Worm (Caenorhabditis elegans) whole organism, L4 larva: ENCODE measurements around the gene F59B10.3.

Source experiments
- D1046.2 ChIP-seq: fragments of 200-800 bp; sonication (Bioruptor generic); IDR thresholded peaks from 2 replicates; pipeline ENCODE4 v1.3.6; 2022; ENCODE audit warnings: missing genetic modification characterization, missing compliant biosample characterization
- F10B5.3 ChIP-seq: sonication (generic microtip); optimal IDR thresholded peaks from 2 replicates; lab custom pipeline; 2016; ENCODE audit warnings: mild to moderate bottlenecking, missing genetic modification characterization, missing compliant biosample characterization
- T20F7.1 ChIP-seq: fragments of 200-800 bp; sonication (Bioruptor generic); optimal IDR thresholded peaks from 2 replicates; lab custom pipeline; 2018; ENCODE audit warnings: mild to moderate bottlenecking, missing genetic modification characterization, missing compliant biosample characterization
- T26A8.4 ChIP-seq: fragments of 200-800 bp; sonication (Bioruptor generic); IDR thresholded peaks from 2 replicates; pipeline ENCODE4 v1.3.6; 2022; ENCODE audit warnings: missing genetic modification characterization, missing compliant biosample characterization
- Y105C5A.15 ChIP-seq: fragments of 200-800 bp; sonication (Bioruptor generic); IDR thresholded peaks from 2 replicates; pipeline ENCODE4 v1.3.6; 2022; ENCODE audit warnings: missing genetic modification characterization, missing compliant biosample characterization
- Y48G9A.11 ChIP-seq: fragments of 200-800 bp; sonication (Bioruptor generic); IDR thresholded peaks from 2 replicates; pipeline ENCODE4 v1.3.6; 2022; ENCODE audit warnings: missing genetic modification reagents, missing genetic modification characterization, missing compliant biosample characterization
- Y5F2A.4 ChIP-seq: fragments of 200-800 bp; sonication (Bioruptor generic); optimal IDR thresholded peaks from 2 replicates; lab custom pipeline; 2018; ENCODE audit warnings: mild to moderate bottlenecking, missing genetic modification characterization, missing compliant biosample characterization
- Y75B8A.6 ChIP-seq: fragments of 200-800 bp; sonication (Bioruptor generic); IDR thresholded peaks from 2 replicates; pipeline ENCODE4 v1.3.6; 2022; ENCODE audit warnings: missing genetic modification reagents, missing genetic modification characterization, missing compliant biosample characterization
- aha-1 ChIP-seq: fragments of 150-350 bp; peaks from one replicate; lab custom pipeline; 2014; ENCODE audit warnings: missing biosample characterization, missing genetic modification characterization
- ama-1 ChIP-seq: fragments of 150-350 bp; optimal IDR thresholded peaks from 2 replicates; lab custom pipeline; 2014; ENCODE audit warnings: inconsistent platforms, mixed read lengths
- ctbp-1 ChIP-seq: fragments of 200-800 bp; sonication (Bioruptor generic); IDR thresholded peaks from 2 replicates; pipeline ENCODE4 v1.3.6; 2022; ENCODE audit warnings: missing genetic modification reagents, missing genetic modification characterization, missing compliant biosample characterization
- daf-16 ChIP-seq, 3 experiments: sonication (generic microtip); optimal IDR thresholded peaks; 2 replicates each; lab custom pipeline; 2016 to 2017; ENCODE audit warnings: missing genetic modification characterization in 3 of 3, missing genetic modification reagents in 3 of 3, mild to moderate bottlenecking in 2 of 3, missing compliant biosample characterization in 2 of 3, missing biosample characterization in 1 of 3, moderate library complexity in 1 of 3
- dmd-6 ChIP-seq: fragments of 200-800 bp; sonication (Bioruptor generic); IDR thresholded peaks from 2 replicates; pipeline ENCODE4 v1.3.6; 2022; ENCODE audit warnings: missing genetic modification reagents, missing genetic modification characterization, missing compliant biosample characterization
- duxl-1 ChIP-seq: sonication (generic microtip); optimal IDR thresholded peaks from 2 replicates; lab custom pipeline; 2016; ENCODE audit warnings: mild to moderate bottlenecking, missing genetic modification characterization, moderate library complexity, missing compliant biosample characterization; ENCODE audit not compliant: poor library complexity
- egl-43 ChIP-seq: fragments of 200-800 bp; sonication (Bioruptor generic); IDR thresholded peaks from 2 replicates; pipeline ENCODE4 v1.3.6; 2022; ENCODE audit warnings: missing genetic modification reagents, missing genetic modification characterization, missing compliant biosample characterization
- hlh-11 ChIP-seq: fragments of 200-800 bp; sonication (Bioruptor generic); optimal IDR thresholded peaks from 2 replicates; lab custom pipeline; 2018; ENCODE audit warnings: mild to moderate bottlenecking, missing genetic modification characterization, missing compliant biosample characterization
- hlh-30 ChIP-seq: sonication (generic microtip); optimal IDR thresholded peaks from 2 replicates; lab custom pipeline; 2017; ENCODE audit warnings: antibody characterized with exemption, mild to moderate bottlenecking, missing genetic modification characterization, missing compliant biosample characterization; ENCODE audit not compliant: insufficient read depth
- lim-7 ChIP-seq: fragments of 200-800 bp; sonication (Bioruptor generic); IDR thresholded peaks from 2 replicates; pipeline ENCODE4 v1.3.6; 2022; ENCODE audit warnings: missing genetic modification characterization, missing compliant biosample characterization
- lin-38 ChIP-seq: fragments of 200-800 bp; sonication (Bioruptor generic); IDR thresholded peaks from 2 replicates; pipeline ENCODE4 v1.3.6; 2022; ENCODE audit warnings: missing genetic modification reagents, missing genetic modification characterization, missing compliant biosample characterization
- lin-39 ChIP-seq: fragments of 150-350 bp; optimal IDR thresholded peaks from 2 replicates; lab custom pipeline; 2014; ENCODE audit warnings: missing biosample characterization, missing genetic modification reagents, missing genetic modification characterization
- lsy-2 ChIP-seq, 2 experiments: fragments of 150-350 bp in 1 of 2; sonication (generic microtip) in 1 of 2; optimal IDR thresholded peaks; 2 replicates each; lab custom pipeline; 2014 to 2017; ENCODE audit warnings: missing biosample characterization in 2 of 2, missing genetic modification characterization in 2 of 2
- madf-5 ChIP-seq, 2 experiments: fragments of 200-800 bp; sonication (Bioruptor generic); IDR thresholded peaks; 2 replicates each; pipeline ENCODE4 v1.3.6; 2022; ENCODE audit warnings: missing compliant biosample characterization in 2 of 2, missing genetic modification characterization in 2 of 2
- madf-9 ChIP-seq: fragments of 200-800 bp; sonication (Bioruptor generic); conservative IDR thresholded peaks from 2 replicates; pipeline ENCODE4 v1.3.6; 2022; ENCODE audit warnings: missing genetic modification reagents, missing genetic modification characterization, missing compliant biosample characterization
- mdt-29 ChIP-seq: fragments of 200-800 bp; sonication (Bioruptor generic); IDR thresholded peaks from 2 replicates; pipeline ENCODE4 v1.3.6; 2022; ENCODE audit warnings: missing genetic modification reagents, missing genetic modification characterization, missing compliant biosample characterization
- mxl-3 ChIP-seq: fragments of 200-800 bp; sonication (Bioruptor generic); optimal IDR thresholded peaks from 2 replicates; lab custom pipeline; 2018; ENCODE audit warnings: mild to moderate bottlenecking, missing genetic modification characterization, missing compliant biosample characterization
- nhr-102 ChIP-seq: sonication (generic microtip); optimal IDR thresholded peaks from 2 replicates; lab custom pipeline; 2016; ENCODE audit warnings: mild to moderate bottlenecking, missing genetic modification characterization, moderate library complexity, missing compliant biosample characterization
- nhr-11 ChIP-seq: fragments of 150-350 bp; optimal IDR thresholded peaks from 2 replicates; lab custom pipeline; 2014; ENCODE audit warnings: missing biosample characterization, missing genetic modification characterization
- nhr-25 ChIP-seq: sonication (generic microtip); optimal IDR thresholded peaks from 2 replicates; lab custom pipeline; 2017; ENCODE audit warnings: missing genetic modification characterization, mild to moderate bottlenecking, missing compliant biosample characterization, antibody characterized with exemption, moderate library complexity, borderline replicate concordance; ENCODE audit not compliant: insufficient read depth
- nhr-41 ChIP-seq: fragments of 200-800 bp; sonication (Bioruptor generic); IDR thresholded peaks from 2 replicates; pipeline ENCODE4 v1.3.6; 2022; ENCODE audit warnings: missing genetic modification reagents, missing genetic modification characterization, missing compliant biosample characterization
- nhr-42 ChIP-seq: fragments of 200-800 bp; sonication (Bioruptor generic); IDR thresholded peaks from 2 replicates; pipeline ENCODE4 v1.3.6; 2022; ENCODE audit warnings: missing genetic modification characterization, missing compliant biosample characterization
- nhr-6 ChIP-seq: fragments of 150-350 bp; optimal IDR thresholded peaks from 2 replicates; lab custom pipeline; 2014; ENCODE audit warnings: missing biosample characterization, missing genetic modification characterization
- nhr-76 ChIP-seq: fragments of 150-350 bp; optimal IDR thresholded peaks from 2 replicates; lab custom pipeline; 2014; ENCODE audit warnings: missing biosample characterization, missing genetic modification characterization
- php-3 ChIP-seq: fragments of 200-800 bp; sonication (Bioruptor generic); IDR thresholded peaks from 2 replicates; pipeline ENCODE4 v1.3.6; 2022; ENCODE audit warnings: missing genetic modification reagents, missing genetic modification characterization, missing compliant biosample characterization
- pqm-1 ChIP-seq: sonication (generic microtip); optimal IDR thresholded peaks from 2 replicates; lab custom pipeline; 2017; ENCODE audit warnings: missing biosample characterization, missing genetic modification characterization
- sdz-12 ChIP-seq: fragments of 200-800 bp; sonication (Bioruptor generic); optimal IDR thresholded peaks from 2 replicates; lab custom pipeline; 2018; ENCODE audit warnings: mild to moderate bottlenecking, missing genetic modification characterization, missing compliant biosample characterization
- snpc-1.2 ChIP-seq: fragments of 200-800 bp; sonication (Bioruptor generic); IDR thresholded peaks from 2 replicates; pipeline ENCODE4 v1.3.6; 2022; ENCODE audit warnings: missing genetic modification reagents, missing genetic modification characterization, missing compliant biosample characterization
- spr-3 ChIP-seq: fragments of 200-800 bp; sonication (Bioruptor generic); optimal IDR thresholded peaks from 2 replicates; lab custom pipeline; 2018; ENCODE audit warnings: mild to moderate bottlenecking, missing genetic modification characterization, missing compliant biosample characterization
- tag-97 ChIP-seq: fragments of 200-800 bp; sonication (Bioruptor generic); IDR thresholded peaks from 2 replicates; pipeline ENCODE4 v1.3.6; 2022; ENCODE audit warnings: missing genetic modification characterization, missing compliant biosample characterization
- tra-1 ChIP-seq: fragments of 200-800 bp; sonication (Bioruptor generic); IDR thresholded peaks from 2 replicates; pipeline ENCODE4 v1.3.6; 2022; ENCODE audit warnings: missing genetic modification reagents, missing genetic modification characterization, missing compliant biosample characterization
- unc-62 ChIP-seq, 3 experiments: fragments of 150-350 bp in 1 of 3; sonication (generic microtip); optimal IDR thresholded peaks in 2 of 3; peaks in 1 of 3; 1 replicate in 1 of 3; 2 replicates in 2 of 3; lab custom pipeline; 2014 to 2017; ENCODE audit warnings: missing biosample characterization in 3 of 3, missing genetic modification characterization in 3 of 3, missing genetic modification reagents in 3 of 3, missing genotype in 1 of 3
- vab-7 ChIP-seq: fragments of 200-800 bp; sonication (Bioruptor generic); IDR thresholded peaks from 2 replicates; pipeline ENCODE4 v1.3.6; 2022; ENCODE audit warnings: missing genetic modification reagents, missing genetic modification characterization, missing compliant biosample characterization
- zfp-3 ChIP-seq: fragments of 200-800 bp; sonication (Bioruptor generic); conservative IDR thresholded peaks from 2 replicates; pipeline ENCODE4 v1.3.6; 2022; ENCODE audit warnings: missing genetic modification reagents, missing genetic modification characterization, missing compliant biosample characterization
- zip-11 ChIP-seq: fragments of 200-800 bp; sonication (Bioruptor generic); IDR thresholded peaks from 2 replicates; pipeline ENCODE4 v1.3.6; 2022; ENCODE audit warnings: missing genetic modification characterization, missing compliant biosample characterization

F59B10.3 gene

DNA sequence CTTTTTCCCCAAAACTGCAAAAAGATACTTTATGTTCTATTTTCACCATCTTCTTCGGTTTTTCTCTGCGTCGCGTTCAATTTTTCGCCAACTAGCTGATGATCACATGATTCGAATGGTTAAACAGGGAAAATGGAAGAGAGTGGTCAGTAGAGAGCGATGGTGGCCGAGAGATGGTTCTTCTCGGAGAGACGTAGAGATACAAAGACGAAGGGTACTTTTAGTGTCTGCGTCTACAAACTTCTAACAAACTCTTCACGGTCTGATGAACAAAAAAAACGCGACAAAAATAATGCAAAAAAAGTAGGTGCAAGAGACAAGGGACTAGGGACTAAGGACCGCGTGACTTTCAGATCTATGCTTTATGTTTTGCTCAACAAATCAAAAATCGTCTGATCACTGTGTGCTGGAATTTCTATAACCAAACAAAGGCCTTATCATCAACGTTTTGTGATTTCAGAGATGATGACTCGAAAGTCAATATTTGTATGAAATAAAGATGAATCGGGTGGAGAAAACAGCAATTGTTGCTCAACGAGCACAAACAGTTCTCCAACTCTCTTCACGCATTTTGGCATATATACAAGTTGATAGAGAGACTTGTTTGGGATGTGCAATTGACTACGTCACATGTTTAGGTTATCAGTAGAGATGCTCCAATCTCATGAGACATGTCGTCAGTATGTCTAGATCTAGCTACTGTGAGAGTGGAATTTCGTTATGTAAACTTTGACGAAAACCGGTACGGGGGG is 41.8 kb downstream of the F59B10.3 start (continued):
- TF ChIP-seq T20F7.1 (GFP tag; lab: Kevin White, UChicago) (peak; percentile 67), madf-9 (GFP tag; lab: Robert Waterston, UW) (peak; percentile 39), lin-38 (GFP tag; lab: Robert Waterston, UW) (peak; percentile 63), tag-97 (no peak), zfp-3 (GFP tag; lab: Robert Waterston, UW) (0 out of 2 replicates have a peak, but pooled peaks have one; percentile 42), Y5F2A.4 (GFP tag; lab: Kevin White, UChicago) (no peak), ctbp-1 (peak; percentile 80), lim-7 (GFP tag; lab: Robert Waterston, UW) (0 out of 2 replicates have a peak, but pooled peaks have one; percentile 18), spr-3 (GFP tag; lab: Kevin White, UChicago) (peak; percentile 26), sdz-12 (GFP tag; lab: Kevin White, UChicago) (peak; percentile 7), zip-11 (GFP tag; lab: Robert Waterston, UW) (no peak), aha-1 (peak; percentile 99), dmd-6 (peak; percentile 87)

DNA sequence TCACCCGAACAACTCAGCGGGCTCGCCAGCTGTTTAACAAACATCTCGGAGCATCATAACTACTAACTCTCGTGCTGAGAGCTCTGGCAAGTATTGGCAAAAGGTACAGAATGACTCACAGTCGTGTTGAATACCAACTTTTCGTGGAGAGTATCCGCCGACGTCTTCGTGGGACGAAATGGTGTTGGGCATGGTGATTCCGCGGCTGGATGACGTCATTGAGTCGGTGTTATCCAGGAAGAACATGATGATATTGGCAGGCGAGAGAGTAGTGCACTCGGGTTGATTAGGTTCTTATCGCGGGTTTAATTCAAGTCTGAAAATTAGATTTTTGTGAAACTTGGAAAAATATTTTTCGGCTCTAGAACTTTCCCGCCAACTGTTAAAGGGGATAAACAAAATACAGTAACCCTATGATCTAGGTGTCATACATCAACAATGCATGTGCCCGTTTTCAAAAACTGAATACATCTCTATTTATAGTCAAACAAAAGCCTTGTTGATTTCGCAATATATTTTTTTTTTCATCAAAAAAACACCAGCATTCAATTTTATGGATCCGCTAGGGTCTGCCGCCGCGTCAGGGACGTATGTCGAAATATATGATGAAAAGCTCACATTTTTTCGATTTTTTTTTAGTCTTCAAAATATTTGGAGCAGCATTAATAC is 43.2 kb downstream of the F59B10.3 start:
- no peak for TF ChIP-seq Y105C5A.15 (GFP tag; lab: Robert Waterston, UW)
- peak; percentile 31 for TF ChIP-seq nhr-11 (tag; lab: Kevin White, UChicago)
- TF ChIP-seq madf-9 (GFP tag; lab: Robert Waterston, UW): 0 out of 2 replicates have a peak, but pooled peaks have one; percentile 24
- 0 out of 2 replicates have a peak, but pooled peaks have one; percentile 25 for TF ChIP-seq egl-43 (GFP tag; lab: Robert Waterston, UW)
- no peak for TF ChIP-seq daf-16 (GFP tag; optimal IDR thresholded peaks at IDR 0.05; lab: Kevin White, UChicago)
- peak; percentile 12 for TF ChIP-seq daf-16 (tag; optimal IDR thresholded peaks at IDR 0.05; lab: Kevin White, UChicago)
- TF ChIP-seq nhr-76 (tag; lab: Kevin White, UChicago): no peak
- peak; percentile 85 for TF ChIP-seq aha-1
- peak in 1 of 2 experiments; percentile 43 for TF ChIP-seq lsy-2 (tag; optimal IDR thresholded peaks at IDR 0.05; lab: Kevin White, UChicago)
- TF ChIP-seq mdt-29 (GFP tag; lab: Robert Waterston, UW): peak; percentile 34; the same call in 1 of the 2 replicates
- no peak for TF ChIP-seq Y75B8A.6
- TF ChIP-seq lim-7 (GFP tag; lab: Robert Waterston, UW): no peak
- TF ChIP-seq T26A8.4 (GFP tag; lab: Robert Waterston, UW): no peak
- TF ChIP-seq zfp-3 (GFP tag; lab: Robert Waterston, UW): peak; percentile 56; the same call in 1 of the 2 replicates
- no peak for TF ChIP-seq snpc-1.2 (GFP tag; lab: Robert Waterston, UW)
- no peak for TF ChIP-seq nhr-102 (tag; lab: Kevin White, UChicago)
- peak; percentile 32 for TF ChIP-seq T20F7.1 (GFP tag; lab: Kevin White, UChicago)
- TF ChIP-seq lin-39: no peak
- peak; percentile 81; the same call in 1 of the 2 replicates for TF ChIP-seq D1046.2 (GFP tag; lab: Robert Waterston, UW)
- no peak for TF ChIP-seq mxl-3 (GFP tag; lab: Kevin White, UChicago)
- TF ChIP-seq madf-5 (GFP tag; IDR thresholded peaks at IDR 0.05; lab: Robert Waterston, UW): 0 out of 4 replicates have a peak, but pooled peaks have one; percentile 15 to 25
- TF ChIP-seq nhr-6: no peak
- no peak for TF ChIP-seq duxl-1
- peak; percentile 12 for TF ChIP-seq hlh-11 (tag; lab: Kevin White, UChicago)
- no peak for TF ChIP-seq nhr-42 (GFP tag; lab: Robert Waterston, UW)
- TF ChIP-seq php-3 (GFP tag; lab: Robert Waterston, UW): no peak; the same call in 1 of the 2 replicates
- TF ChIP-seq ctbp-1: 0 out of 2 replicates have a peak, but pooled peaks have one; percentile 7
- TF ChIP-seq, all 104 proteins: peak for 13

ce11 chrII:10554046-10554399 is 43.7 kb downstream of the F59B10.3 start:
- TF ChIP-seq pqm-1 (tag; lab: Kevin White, UChicago) (no peak), ctbp-1 (0 out of 2 replicates have a peak, but pooled peaks have one; percentile 11), Y48G9A.11 (GFP tag; lab: Robert Waterston, UW) (peak; percentile 35; the same call in 1 of the 2 replicates), nhr-41 (GFP tag; lab: Robert Waterston, UW) (peak; percentile 8; the same call in 1 of the 2 replicates), tra-1 (GFP tag; lab: Robert Waterston, UW) (0 out of 2 replicates have a peak, but pooled peaks have one; percentile 19), sdz-12 (GFP tag; lab: Kevin White, UChicago) (peak; percentile 70), ama-1 (peak; percentile 38), vab-7 (GFP tag; lab: Robert Waterston, UW) (no peak; the same call in 1 of the 2 replicates), F10B5.3 (tag; lab: Kevin White, UChicago) (no peak), unc-62 (GFP tag; optimal IDR thresholded peaks at IDR 0.05 in 1 of 2; lab: Kevin White, UChicago) (peak in 1 of 2 experiments; percentile 92), unc-62 (tag; optimal IDR thresholded peaks at IDR 0.05; lab: Kevin White, UChicago) (no peak), hlh-30 (tag; lab: Kevin White, UChicago) (peak; percentile 41), nhr-25 (tag; lab: Kevin White, UChicago) (peak; percentile 21)
